Fruit fly (Drosophila melanogaster): Measurements from ENCODE around the gene BigH1.

Gene BigH1

dm6 chr3R:14674762-14675161 lies 11.5 kb downstream of the BigH1 start (continued):
- TF ChIP-seq Sry-β (GFP tag; optimal IDR thresholded peaks at IDR 0.05) (peak; percentile 20), CG11093 (GFP tag; IDR thresholded peaks at IDR 0.05) (peak; percentile 63; the same call in 1 of the 3 replicates), CG4404 (GFP tag; IDR thresholded peaks at IDR 0.05) (peak; percentile 93), CG13775 (GFP tag; optimal IDR thresholded peaks at IDR 0.05) (peak; percentile 65), CG34376 (GFP tag; optimal IDR thresholded peaks at IDR 0.05) (no peak), nerfin-1 (tag; optimal IDR thresholded peaks at IDR 0.05) (peak; percentile 64), ATbp (GFP tag; optimal IDR thresholded peaks at IDR 0.05) (peak; percentile 22), caup (GFP tag; optimal IDR thresholded peaks at IDR 0.05; ENCODE audit: severe bottlenecking) (no peak), CG17829 (tag; optimal IDR thresholded peaks at IDR 0.05) (peak; percentile 92), CG6272 (GFP tag; IDR thresholded peaks at IDR 0.05) (no peak), ftz-f1 (GFP tag; optimal IDR thresholded peaks at IDR 0.05) (no peak), Camta (GFP tag; optimal IDR thresholded peaks at IDR 0.05) (no peak), Ada2b (GFP tag; IDR thresholded peaks at IDR 0.05) (peak; percentile 58; the same call in 1 of the 2 replicates), Hsf (GFP tag; optimal IDR thresholded peaks at IDR 0.05) (peak; percentile 60), trem (tag; optimal IDR thresholded peaks at IDR 0.05) (peak; percentile 48), CG11504 (tag; optimal IDR thresholded peaks at IDR 0.05) (peak; percentile 62), sqz (GFP tag; optimal IDR thresholded peaks at IDR 0.05) (no peak), CG11247 (GFP tag; IDR thresholded peaks at IDR 0.05) (no peak), grau (tag; optimal IDR thresholded peaks at IDR 0.05) (peak; percentile 57), Opbp (GFP tag; IDR thresholded peaks at IDR 0.05; ENCODE audit: partially characterized antibody) (no peak), HLH3B (GFP tag; IDR thresholded peaks at IDR 0.05) (peak; percentile 40; the same call in 1 of the 2 replicates), Hmx (GFP tag; optimal IDR thresholded peaks at IDR 0.05) (no peak), Hr51 (GFP tag; optimal IDR thresholded peaks at IDR 0.05) (peak; percentile 47 to 48), run (tag; optimal IDR thresholded peaks at IDR 0.05) (no peak), jing (GFP tag; optimal IDR thresholded peaks at IDR 0.05) (peak; percentile 21), CG10431 (GFP tag; optimal IDR thresholded peaks at IDR 0.05) (no peak), pum (GFP tag; optimal IDR thresholded peaks at IDR 0.05) (peak; percentile 22), klu (GFP tag; IDR thresholded peaks at IDR 0.05) (no peak), az2 (GFP tag; optimal IDR thresholded peaks at IDR 0.05) (peak; percentile 59), Nf-YA (GFP tag; IDR thresholded peaks at IDR 0.05) (0 out of 2 replicates have a peak, but pooled peaks have one; percentile 32), CG32772 (GFP tag; IDR thresholded peaks at IDR 0.05) (no peak), slp2 (GFP tag; optimal IDR thresholded peaks at IDR 0.05) (no peak), CG4820 (GFP tag; optimal IDR thresholded peaks at IDR 0.05) (peak; percentile 70), Chrac-16 (GFP tag; optimal IDR thresholded peaks at IDR 0.05) (peak; percentile 60), Sox100B (GFP tag; optimal IDR thresholded peaks at IDR 0.05) (peak; percentile 49), tgo (GFP tag; IDR thresholded peaks at IDR 0.05) (peak; percentile 68), sna (GFP tag; IDR thresholded peaks at IDR 0.05; ENCODE audit: partially characterized antibody) (no peak), ci (GFP tag; IDR thresholded peaks at IDR 0.05) (peak; percentile 73; the same call in 2 of the 3 replicates), CG7372 (GFP tag; IDR thresholded peaks at IDR 0.05) (no peak), nerfin-2 (GFP tag; IDR thresholded peaks at IDR 0.05; ENCODE audit: partially characterized antibody) (no peak), CG7745 (tag; optimal IDR thresholded peaks at IDR 0.05) (no peak), CG4730 (GFP tag; IDR thresholded peaks at IDR 0.05) (peak; percentile 34; the same call in 1 of the 2 replicates), Side (GFP tag; optimal IDR thresholded peaks at IDR 0.05) (peak; percentile 24), CG14441 (GFP tag; IDR thresholded peaks at IDR 0.05) (no peak), lilli (GFP tag; optimal IDR thresholded peaks at IDR 0.05) (peak; percentile 57), gcm2 (GFP tag; optimal IDR thresholded peaks at IDR 0.05) (no peak), CG11696 (GFP tag; IDR thresholded peaks at IDR 0.05) (no peak), corto (GFP tag; optimal IDR thresholded peaks at IDR 0.05) (no peak), pnt (GFP tag; optimal IDR thresholded peaks at IDR 0.05) (peak; percentile 14), CG15011 (GFP tag; optimal IDR thresholded peaks at IDR 0.05) (peak; percentile 17), Sry-δ (GFP tag; optimal IDR thresholded peaks at IDR 0.05) (peak; percentile 14)

Data from whole organism, embryonic.